Fruit fly (Drosophila melanogaster) whole organism, embryonic: Measurements from ENCODE around the gene CG15356.

ENCODE experiments used
- CG1832 ChIP-seq: fragments of 200-800 bp; sonication (Bioruptor generic); optimal IDR thresholded peaks from 2 replicates; lab custom pipeline; 2017; ENCODE audit warnings: missing biosample characterization, mild to moderate bottlenecking, missing genetic modification characterization, inconsistent platforms
- lola ChIP-seq, 3 experiments: fragments of >200 bp in 2 of 3; fragments of 200-800 bp in 1 of 3; sonication (Bioruptor generic) in 1 of 3; optimal IDR thresholded peaks; 2 replicates each; lab custom pipeline; 2017 to 2019; ENCODE audit warnings: missing biosample characterization in 3 of 3, missing genetic modification characterization in 3 of 3, mild to moderate bottlenecking in 1 of 3, moderate library complexity in 1 of 3

- TF ChIP-seq CG1832 (GFP tag; lab: Kevin White, UChicago) (no peak), lola (GFP tag; optimal IDR thresholded peaks at IDR 0.05; lab: Kevin White, UChicago) (no peak)
Measured at dm6 chr2L:2010335-2011061, 29.9 kb upstream of the CG15356 start.
